Worm (Caenorhabditis elegans) whole organism, young adult: ENCODE measurements around the gene W01B6.5.
A peak's percentile ranks its signal among the peaks of the same experiment; 100 is the strongest.

Experiments
- B0035.1 ChIP-seq: sonication (generic microtip); optimal IDR thresholded peaks from 2 replicates; lab custom pipeline; 2016; ENCODE audit warnings: missing genetic modification characterization, mild to moderate bottlenecking, missing compliant biosample characterization, missing genotype, missing genetic modification reagents
- B0261.1 ChIP-seq: sonication (generic microtip); optimal IDR thresholded peaks from 2 replicates; lab custom pipeline; 2016; ENCODE audit warnings: mild to moderate bottlenecking, missing genetic modification characterization, moderate library complexity, missing compliant biosample characterization
- F10E7.11 ChIP-seq: sonication (generic microtip); optimal IDR thresholded peaks from 2 replicates; lab custom pipeline; 2017; ENCODE audit warnings: mild to moderate bottlenecking, missing genetic modification characterization, moderate library complexity, missing compliant biosample characterization
- F22D6.2 ChIP-seq: sonication (generic microtip); optimal IDR thresholded peaks from 2 replicates; lab custom pipeline; 2016; ENCODE audit warnings: mild to moderate bottlenecking, missing genetic modification characterization, missing compliant biosample characterization
- F39B2.1 ChIP-seq: fragments of 200-800 bp; sonication (Bioruptor generic); IDR thresholded peaks from 2 replicates; pipeline ENCODE4 v1.3.6; 2022; ENCODE audit warnings: missing genetic modification reagents, missing genetic modification characterization, missing compliant biosample characterization
- F57A8.1 ChIP-seq: fragments of 200-800 bp; sonication (Bioruptor generic); optimal IDR thresholded peaks from 2 replicates; lab custom pipeline; 2018; ENCODE audit warnings: mild to moderate bottlenecking, missing genetic modification characterization, moderate library complexity, missing compliant biosample characterization
- Y56A3A.18 ChIP-seq: fragments of 200-800 bp; sonication (Bioruptor generic); IDR thresholded peaks from 2 replicates; pipeline ENCODE4 v1.3.6; 2022; ENCODE audit warnings: missing genetic modification reagents, missing genetic modification characterization, missing compliant biosample characterization
- ama-1 ChIP-seq, 3 experiments: fragments of 150-350 bp in 1 of 3; sonication (generic microtip) in 2 of 3; optimal IDR thresholded peaks; 2 replicates each; lab custom pipeline; 2014 to 2018; ENCODE audit warnings: missing biosample characterization in 2 of 3, missing genetic modification characterization in 2 of 3, missing genetic modification reagents in 2 of 3
- aptf-3 ChIP-seq: fragments of 200-800 bp; sonication (Bioruptor generic); IDR thresholded peaks from 2 replicates; pipeline ENCODE4 v1.3.6; 2022; ENCODE audit warnings: missing genetic modification characterization, missing compliant biosample characterization
- atf-7 ChIP-seq: sonication (generic microtip); optimal IDR thresholded peaks from 2 replicates; lab custom pipeline; 2017; ENCODE audit warnings: mild to moderate bottlenecking, missing genetic modification characterization, missing compliant biosample characterization
- athp-1 ChIP-seq: sonication (generic microtip); optimal IDR thresholded peaks from 2 replicates; lab custom pipeline; 2017; ENCODE audit warnings: mild to moderate bottlenecking, missing genetic modification characterization, missing compliant biosample characterization
- attf-5 ChIP-seq: fragments of 200-800 bp; sonication (Bioruptor generic); optimal IDR thresholded peaks from 2 replicates; lab custom pipeline; 2018; ENCODE audit warnings: mild to moderate bottlenecking, missing genetic modification characterization, missing compliant biosample characterization
- bed-1 ChIP-seq: fragments of 200-800 bp; sonication (Bioruptor generic); IDR thresholded peaks from 2 replicates; pipeline ENCODE4 v1.3.6; 2022; ENCODE audit warnings: missing genetic modification reagents, missing genetic modification characterization, missing compliant biosample characterization
- cebp-1 ChIP-seq, 2 experiments: fragments of 200-800 bp in 1 of 2; sonication (Bioruptor generic) in 1 of 2; sonication (generic microtip) in 1 of 2; IDR thresholded peaks in 1 of 2; optimal IDR thresholded peaks in 1 of 2; 2 replicates each; pipeline versions ENCODE4 v1.3.6 to Lab custom; 2017 to 2022; ENCODE audit warnings: missing compliant biosample characterization in 2 of 2, missing genetic modification characterization in 2 of 2, mild to moderate bottlenecking in 1 of 2, missing genetic modification reagents in 1 of 2, moderate library complexity in 1 of 2
- ceh-27 ChIP-seq: fragments of 200-800 bp; sonication (Bioruptor generic); optimal IDR thresholded peaks from 2 replicates; lab custom pipeline; 2018; ENCODE audit warnings: mild to moderate bottlenecking, missing genetic modification characterization, moderate library complexity, missing compliant biosample characterization
- ceh-91 ChIP-seq: fragments of 200-800 bp; sonication (Bioruptor generic); IDR thresholded peaks from 2 replicates; pipeline ENCODE4 v1.3.6; 2022; ENCODE audit warnings: missing genetic modification reagents, missing genetic modification characterization, missing compliant biosample characterization
- chd-7 ChIP-seq: sonication (generic microtip); optimal IDR thresholded peaks from 2 replicates; lab custom pipeline; 2016; ENCODE audit warnings: mild to moderate bottlenecking, missing genetic modification characterization, moderate library complexity, missing compliant biosample characterization
- dox-1 ChIP-seq: fragments of 200-800 bp; sonication (Bioruptor generic); IDR thresholded peaks from 2 replicates; pipeline ENCODE4 v1.3.6; 2022; ENCODE audit warnings: missing genetic modification reagents, missing genetic modification characterization, missing compliant biosample characterization
- egl-44 ChIP-seq: fragments of 200-800 bp; sonication (Bioruptor generic); IDR thresholded peaks from 2 replicates; pipeline ENCODE4 v1.3.6; 2022; ENCODE audit warnings: missing genetic modification reagents, missing genetic modification characterization, missing compliant biosample characterization
- egrh-3 ChIP-seq: fragments of 200-800 bp; sonication (Bioruptor generic); IDR thresholded peaks from 2 replicates; pipeline ENCODE4 v1.3.6; 2022; ENCODE audit warnings: missing genetic modification reagents, missing genetic modification characterization, missing compliant biosample characterization
- fkh-3 ChIP-seq: sonication (generic microtip); optimal IDR thresholded peaks from 2 replicates; lab custom pipeline; 2016; ENCODE audit warnings: mild to moderate bottlenecking, missing genetic modification characterization, missing compliant biosample characterization
- him-1 ChIP-seq: sonication (generic microtip); optimal IDR thresholded peaks from 2 replicates; lab custom pipeline; 2016; ENCODE audit warnings: missing genotype, missing genetic modification reagents, missing genetic modification characterization, missing compliant biosample characterization
- hlh-12 ChIP-seq: sonication (generic microtip); optimal IDR thresholded peaks from 2 replicates; lab custom pipeline; 2016; ENCODE audit warnings: missing genetic modification characterization, missing compliant biosample characterization
- hmg-1.2 ChIP-seq: fragments of 200-800 bp; sonication (Bioruptor generic); IDR thresholded peaks from 2 replicates; pipeline ENCODE4 v1.3.6; 2022; ENCODE audit warnings: missing genetic modification reagents, missing genetic modification characterization, missing compliant biosample characterization
- hmg-20 ChIP-seq: fragments of 200-800 bp; sonication (Bioruptor generic); IDR thresholded peaks from 2 replicates; pipeline ENCODE4 v1.3.6; 2022; ENCODE audit warnings: missing genetic modification reagents, missing genetic modification characterization, missing compliant biosample characterization
- lin-26 ChIP-seq: fragments of 200-800 bp; sonication (Bioruptor generic); IDR thresholded peaks from 2 replicates; pipeline ENCODE4 v1.3.6; 2022; ENCODE audit warnings: missing genetic modification reagents, missing genetic modification characterization, missing compliant biosample characterization
- lir-1 ChIP-seq: fragments of 200-800 bp; sonication (Bioruptor generic); conservative IDR thresholded peaks from 2 replicates; pipeline ENCODE4 v1.3.6; 2022; ENCODE audit warnings: missing genetic modification reagents, missing genetic modification characterization, missing compliant biosample characterization
- madf-10 ChIP-seq: sonication (generic microtip); optimal IDR thresholded peaks from 2 replicates; lab custom pipeline; 2016; ENCODE audit warnings: mild to moderate bottlenecking, missing genetic modification characterization, missing compliant biosample characterization
- madf-3 ChIP-seq: fragments of 200-800 bp; sonication (Bioruptor generic); IDR thresholded peaks from 2 replicates; pipeline ENCODE4 v1.3.6; 2022; ENCODE audit warnings: missing genetic modification reagents, missing genetic modification characterization, missing compliant biosample characterization
- madf-8 ChIP-seq: fragments of 200-800 bp; sonication (Bioruptor generic); conservative IDR thresholded peaks from 2 replicates; pipeline ENCODE4 v1.3.6; 2022; ENCODE audit warnings: missing genetic modification reagents, missing genetic modification characterization, missing compliant biosample characterization
- mcd-1 ChIP-seq: fragments of 200-800 bp; sonication (Bioruptor generic); IDR thresholded peaks from 2 replicates; pipeline ENCODE4 v1.3.6; 2022; ENCODE audit warnings: missing genetic modification reagents, missing genetic modification characterization, missing compliant biosample characterization
- mxl-1 ChIP-seq: sonication (generic microtip); optimal IDR thresholded peaks from 2 replicates; lab custom pipeline; 2016; ENCODE audit warnings: missing genetic modification characterization, missing compliant biosample characterization
- nfya-2 ChIP-seq: fragments of 200-800 bp; sonication (Bioruptor generic); IDR thresholded peaks from 2 replicates; pipeline ENCODE4 v1.3.6; 2022; ENCODE audit warnings: missing genetic modification reagents, missing genetic modification characterization, missing compliant biosample characterization
- nhr-179 ChIP-seq: sonication (generic microtip); optimal IDR thresholded peaks from 2 replicates; lab custom pipeline; 2016; ENCODE audit warnings: mild to moderate bottlenecking, missing genetic modification characterization, missing compliant biosample characterization
- nhr-27 ChIP-seq: fragments of 200-800 bp; sonication (Bioruptor generic); optimal IDR thresholded peaks from 2 replicates; lab custom pipeline; 2018; ENCODE audit warnings: mild to moderate bottlenecking, missing genetic modification characterization, moderate library complexity, missing compliant biosample characterization
- pha-4 ChIP-seq: fragments of 150-350 bp; sonication (generic microtip); optimal IDR thresholded peaks from 2 replicates; lab custom pipeline; 2014; ENCODE audit warnings: missing biosample characterization, missing genetic modification reagents, missing genetic modification characterization
- rpc-1 ChIP-seq, 2 experiments: fragments of 150-350 bp in 1 of 2; sonication (generic microtip) in 1 of 2; optimal IDR thresholded peaks; 2 replicates each; lab custom pipeline; 2014 to 2018; ENCODE audit warnings: missing biosample characterization in 1 of 2, missing genetic modification characterization in 1 of 2, missing genetic modification reagents in 1 of 2, missing genotype in 1 of 2
- snpc-1.3 ChIP-seq: sonication (generic microtip); optimal IDR thresholded peaks from 2 replicates; lab custom pipeline; 2017; ENCODE audit warnings: missing genetic modification characterization, mild to moderate bottlenecking, missing compliant biosample characterization, antibody characterized with exemption, moderate library complexity, missing genotype, missing genetic modification reagents; ENCODE audit not compliant: insufficient read depth
- snpc-3.4 ChIP-seq: sonication (generic microtip); optimal IDR thresholded peaks from 2 replicates; lab custom pipeline; 2017; ENCODE audit warnings: missing genetic modification characterization, mild to moderate bottlenecking, missing compliant biosample characterization, antibody characterized with exemption, moderate library complexity, missing genotype, missing genetic modification reagents
- somi-1 ChIP-seq: fragments of 200-800 bp; sonication (Bioruptor generic); optimal IDR thresholded peaks from 2 replicates; lab custom pipeline; 2018; ENCODE audit warnings: mild to moderate bottlenecking, missing genetic modification characterization, missing compliant biosample characterization
- tbp1 ChIP-seq: fragments of 200-800 bp; sonication (Bioruptor generic); optimal IDR thresholded peaks from 2 replicates; lab custom pipeline; 2018; ENCODE audit warnings: mild to moderate bottlenecking, missing genetic modification characterization, missing compliant biosample characterization
- tbx-9 ChIP-seq: sonication (generic microtip); optimal IDR thresholded peaks from 2 replicates; lab custom pipeline; 2016; ENCODE audit warnings: borderline replicate concordance, missing genetic modification characterization, inconsistent platforms, missing compliant biosample characterization
- unc-130 ChIP-seq: sonication (generic microtip); optimal IDR thresholded peaks from 2 replicates; lab custom pipeline; 2016; ENCODE audit warnings: missing genetic modification reagents, missing genetic modification characterization, missing compliant biosample characterization
- unc-62 ChIP-seq: fragments of 150-350 bp; optimal IDR thresholded peaks from 2 replicates; lab custom pipeline; 2014; ENCODE audit warnings: missing biosample characterization, missing genetic modification reagents, missing genetic modification characterization
- zfh-2 ChIP-seq: fragments of 200-800 bp; sonication (Bioruptor generic); conservative IDR thresholded peaks from 2 replicates; pipeline ENCODE4 v1.3.6; 2022; ENCODE audit warnings: missing genetic modification reagents, missing genetic modification characterization, missing compliant biosample characterization

W01B6.5 gene

ce11 chrIV:10084323-10084959 lies 8.4 kb downstream of the W01B6.5 start, which contains the start of gene W01B6.8:
Gene W01B6.8, minus strand, starts transcription at chrIV:10084373.
- TF ChIP-seq B0261.1 (tag; lab: Kevin White, UChicago), result no peak
- TF ChIP-seq mxl-1 (tag; lab: Kevin White, UChicago), result no peak
- no peak for TF ChIP-seq cebp-1 (GFP tag; IDR thresholded peaks at IDR 0.05; lab: Robert Waterston, UW)
- TF ChIP-seq cebp-1 (tag; optimal IDR thresholded peaks at IDR 0.05; lab: Kevin White, UChicago), result no peak
- TF ChIP-seq snpc-1.3 (tag; lab: Kevin White, UChicago), result no peak
- TF ChIP-seq egrh-3 (GFP tag; lab: Robert Waterston, UW), result peak; percentile 99
- TF ChIP-seq F39B2.1, result no peak
- TF ChIP-seq lir-1, result 0 out of 2 replicates have a peak, but pooled peaks have one; percentile 7
- TF ChIP-seq pha-4, result no peak
- no peak for TF ChIP-seq lin-26 (GFP tag; lab: Robert Waterston, UW)
- TF ChIP-seq madf-10, result no peak
- peak; percentile 95 for TF ChIP-seq zfh-2 (GFP tag; lab: Robert Waterston, UW)
- TF ChIP-seq aptf-3, result no peak
- no peak for TF ChIP-seq athp-1 (tag; lab: Kevin White, UChicago)
- TF ChIP-seq ceh-91, result no peak
- no peak for TF ChIP-seq somi-1 (GFP tag; lab: Kevin White, UChicago)
- peak; percentile 35; the same call in 1 of the 2 replicates for TF ChIP-seq dox-1 (GFP tag; lab: Robert Waterston, UW)
- TF ChIP-seq atf-7 (tag; lab: Kevin White, UChicago), result no peak
- TF ChIP-seq chd-7 (tag; lab: Kevin White, UChicago), result no peak
- TF ChIP-seq unc-62 (GFP tag; lab: Kevin White, UChicago), result no peak
- no peak for TF ChIP-seq Y56A3A.18 (GFP tag; lab: Robert Waterston, UW)
- no peak for TF ChIP-seq B0035.1 (tag; lab: Kevin White, UChicago)
- no peak for TF ChIP-seq hlh-12
- TF ChIP-seq hmg-1.2 (GFP tag; lab: Robert Waterston, UW), result no peak
- no peak for TF ChIP-seq F10E7.11 (tag; lab: Kevin White, UChicago)
- TF ChIP-seq him-1 (tag; lab: Kevin White, UChicago), result no peak
- TF ChIP-seq tbx-9 (tag; lab: Kevin White, UChicago), result no peak
- TF ChIP-seq mcd-1 (GFP tag; lab: Robert Waterston, UW), result peak; percentile 44; the same call in 1 of the 2 replicates
- TF ChIP-seq tbp1 (GFP tag; lab: Kevin White, UChicago), result no peak
- no peak for TF ChIP-seq hmg-20 (GFP tag; lab: Robert Waterston, UW)
- no peak for TF ChIP-seq rpc-1 (optimal IDR thresholded peaks at IDR 0.05; lab: Kevin White, UChicago)
- TF ChIP-seq rpc-1 (tag; optimal IDR thresholded peaks at IDR 0.05; lab: Kevin White, UChicago), result no peak
- TF ChIP-seq fkh-3 (tag; lab: Kevin White, UChicago), result peak; percentile 10
- TF ChIP-seq nhr-179 (tag; lab: Kevin White, UChicago), result no peak
- no peak for TF ChIP-seq madf-3
- no peak for TF ChIP-seq F57A8.1 (GFP tag; lab: Kevin White, UChicago)
- no peak for TF ChIP-seq nfya-2 (GFP tag; lab: Robert Waterston, UW)

DNA sequence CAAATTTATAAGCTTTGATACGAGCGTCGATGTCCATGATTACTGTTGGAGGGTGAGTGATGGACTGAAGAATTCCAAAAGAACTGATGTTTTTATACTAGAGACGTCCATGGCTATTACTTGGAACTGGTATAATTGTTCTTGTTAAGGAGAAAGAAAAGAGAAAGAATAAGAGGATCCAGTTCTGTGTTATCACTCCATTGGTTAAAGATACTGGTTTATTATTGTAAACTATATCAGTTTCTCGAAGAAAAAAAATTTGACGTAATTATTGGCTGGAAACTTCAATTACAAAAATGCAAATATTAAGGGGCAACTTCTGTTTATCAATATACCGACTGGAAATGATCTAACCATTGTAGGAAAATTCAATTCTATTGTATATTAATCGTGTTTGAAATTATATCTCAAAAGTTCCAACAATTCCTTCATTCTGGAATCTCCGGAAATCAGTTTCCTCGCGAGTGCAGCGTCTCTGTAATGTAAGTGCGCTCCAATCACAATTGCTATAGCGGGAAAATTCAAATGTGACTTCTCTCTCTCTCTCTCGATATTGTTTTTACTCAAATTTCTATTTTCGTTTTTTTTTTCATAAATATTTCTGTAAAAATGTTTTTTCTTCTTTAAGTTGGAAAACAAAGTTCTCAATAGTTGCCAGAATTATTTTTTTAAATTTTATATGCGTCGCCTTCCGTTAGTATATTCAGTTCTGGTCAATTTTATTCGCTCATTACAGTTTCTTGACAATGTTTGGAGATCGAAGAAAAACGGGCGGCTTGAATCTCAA lies 9.6 kb downstream of the W01B6.5 start, which contains the start of the genes col-2 and ndc-80:
col-2 (minus strand) TSS at position 51 of the 787 bp plus-strand sequence.
ndc-80 (plus strand) TSS at position 737 of the 787 bp plus-strand sequence.
- TF ChIP-seq bed-1 (no peak), madf-8 (GFP tag; lab: Robert Waterston, UW) (peak; percentile 38), unc-130 (GFP tag; lab: Kevin White, UChicago) (peak; percentile 17), ceh-27 (peak; percentile 44), tbp1 (GFP tag; lab: Kevin White, UChicago) (peak; percentile 23), ama-1 (optimal IDR thresholded peaks at IDR 0.05; lab: Kevin White, UChicago) (no peak), ama-1 (GFP tag; optimal IDR thresholded peaks at IDR 0.05; lab: Kevin White, UChicago) (no peak), egl-44 (no peak), nhr-27 (tag; lab: Kevin White, UChicago) (no peak), attf-5 (GFP tag; lab: Kevin White, UChicago) (peak; percentile 74), F22D6.2 (no peak), dox-1 (GFP tag; lab: Robert Waterston, UW) (peak; percentile 56), chd-7 (tag; lab: Kevin White, UChicago) (no peak), mcd-1 (GFP tag; lab: Robert Waterston, UW) (peak; percentile 91), snpc-3.4 (tag; lab: Kevin White, UChicago) (peak; percentile 55)
